Worm (Caenorhabditis elegans) whole organism, mixed stage, embryonic: ENCODE data around the gene D2021.4.

ENCODE experiments used
- M03D4.4 ChIP-seq: sonication (generic microtip); optimal IDR thresholded peaks from 2 replicates; lab custom pipeline; 2017; ENCODE audit warnings: mild to moderate bottlenecking, missing genetic modification characterization, missing compliant biosample characterization
- bed-3 ChIP-seq: fragments of 200-800 bp; sonication (Bioruptor generic); optimal IDR thresholded peaks from 3 replicates; lab custom pipeline; 2018; ENCODE audit warnings: mild to moderate bottlenecking, missing genetic modification characterization, moderate library complexity, missing compliant biosample characterization
- blmp-1 ChIP-seq: fragments of 150-350 bp; optimal IDR thresholded peaks from 2 replicates; lab custom pipeline; 2014; ENCODE audit warnings: missing biosample characterization, missing genetic modification characterization
- ceh-39 ChIP-seq: fragments of 150-350 bp; optimal IDR thresholded peaks from 2 replicates; lab custom pipeline; 2014; ENCODE audit warnings: missing biosample characterization, missing genetic modification characterization
- ceh-43 ChIP-seq: fragments of 200-800 bp; sonication (Bioruptor generic); optimal IDR thresholded peaks from 2 replicates; lab custom pipeline; 2018; ENCODE audit warnings: mild to moderate bottlenecking, missing genetic modification characterization, moderate library complexity, missing compliant biosample characterization
- ceh-83 ChIP-seq: fragments of 200-800 bp; sonication (Bioruptor generic); optimal IDR thresholded peaks from 2 replicates; lab custom pipeline; 2018; ENCODE audit warnings: mild to moderate bottlenecking, missing genetic modification characterization, missing compliant biosample characterization
- ces-1 ChIP-seq: fragments of 150-350 bp; optimal IDR thresholded peaks from 2 replicates; lab custom pipeline; 2014; ENCODE audit warnings: missing biosample characterization, missing genetic modification reagents, missing genetic modification characterization
- cnd-1 ChIP-seq: fragments of 200-800 bp; sonication (Bioruptor generic); optimal IDR thresholded peaks from 2 replicates; lab custom pipeline; 2018; ENCODE audit warnings: mild to moderate bottlenecking, missing genetic modification characterization, missing compliant biosample characterization
- drap-1 ChIP-seq: fragments of 200-800 bp; sonication (Bioruptor generic); optimal IDR thresholded peaks from 3 replicates; lab custom pipeline; 2018; ENCODE audit warnings: mild to moderate bottlenecking, missing genetic modification characterization, missing compliant biosample characterization
- elt-1 ChIP-seq: sonication (generic microtip); optimal IDR thresholded peaks from 2 replicates; lab custom pipeline; 2017; ENCODE audit warnings: missing genetic modification characterization, mild to moderate bottlenecking, missing compliant biosample characterization, antibody characterized with exemption, moderate library complexity, borderline replicate concordance; ENCODE audit not compliant: insufficient read depth
- elt-3 ChIP-seq: fragments of 150-350 bp; optimal IDR thresholded peaks from 2 replicates; lab custom pipeline; 2014; ENCODE audit warnings: missing biosample characterization, missing genetic modification characterization
- flh-1 ChIP-seq: fragments of 200-800 bp; sonication (Bioruptor generic); optimal IDR thresholded peaks from 2 replicates; lab custom pipeline; 2018; ENCODE audit warnings: mild to moderate bottlenecking, missing genetic modification characterization, moderate library complexity, missing compliant biosample characterization
- hlh-1 ChIP-seq: fragments of 150-350 bp; optimal IDR thresholded peaks from 2 replicates; lab custom pipeline; 2014; ENCODE audit warnings: missing biosample characterization, missing genetic modification reagents, missing genetic modification characterization
- lin-13 ChIP-seq: fragments of 150-350 bp; optimal IDR thresholded peaks from 2 replicates; lab custom pipeline; 2014; ENCODE audit warnings: missing biosample characterization, missing genetic modification characterization
- lin-32 ChIP-seq: fragments of 200-800 bp; sonication (Bioruptor generic); optimal IDR thresholded peaks from 2 replicates; lab custom pipeline; 2018; ENCODE audit warnings: mild to moderate bottlenecking, missing genetic modification characterization, missing compliant biosample characterization
- lsy-2 ChIP-seq: fragments of 150-350 bp; optimal IDR thresholded peaks from 2 replicates; lab custom pipeline; 2014; ENCODE audit warnings: missing biosample characterization, missing genetic modification characterization
- mab-5 ChIP-seq: fragments of 150-350 bp; optimal IDR thresholded peaks from 2 replicates; lab custom pipeline; 2014; ENCODE audit warnings: missing biosample characterization, missing genetic modification characterization
- mls-2 ChIP-seq: sonication (generic microtip); optimal IDR thresholded peaks from 2 replicates; lab custom pipeline; 2016; ENCODE audit warnings: mild to moderate bottlenecking, missing genetic modification characterization, moderate library complexity, missing compliant biosample characterization
- nhr-12 ChIP-seq: fragments of 150-350 bp; optimal IDR thresholded peaks from 2 replicates; lab custom pipeline; 2014; ENCODE audit warnings: missing biosample characterization, missing genetic modification characterization
- nhr-2 ChIP-seq: fragments of 150-350 bp; optimal IDR thresholded peaks from 2 replicates; lab custom pipeline; 2014; ENCODE audit warnings: missing biosample characterization, missing genetic modification characterization
- nhr-237 ChIP-seq: fragments of 150-350 bp; optimal IDR thresholded peaks from 2 replicates; lab custom pipeline; 2014; ENCODE audit warnings: missing biosample characterization, missing genetic modification characterization
- nhr-28 ChIP-seq: fragments of 150-350 bp; optimal IDR thresholded peaks from 2 replicates; lab custom pipeline; 2014; ENCODE audit warnings: missing biosample characterization, missing genetic modification characterization
- nhr-76 ChIP-seq: sonication (generic microtip); optimal IDR thresholded peaks from 2 replicates; lab custom pipeline; 2017; ENCODE audit warnings: missing biosample characterization, missing genetic modification characterization
- pha-4 ChIP-seq: fragments of 150-350 bp; optimal IDR thresholded peaks from 2 replicates; lab custom pipeline; 2018; ENCODE audit warnings: missing biosample characterization, missing genetic modification reagents, missing genetic modification characterization
- sem-2 ChIP-seq: fragments of 200-800 bp; sonication (Bioruptor generic); optimal IDR thresholded peaks from 2 replicates; lab custom pipeline; 2018; ENCODE audit warnings: mild to moderate bottlenecking, missing genetic modification characterization, missing compliant biosample characterization
- snpc-4 ChIP-seq: fragments of 150-350 bp; optimal IDR thresholded peaks from 2 replicates; lab custom pipeline; 2014; ENCODE audit warnings: missing biosample characterization, missing genetic modification characterization
- sptf-1 ChIP-seq: sonication (generic microtip); optimal IDR thresholded peaks from 2 replicates; lab custom pipeline; 2017; ENCODE audit warnings: mild to moderate bottlenecking, missing genetic modification characterization, moderate library complexity, missing compliant biosample characterization
- tbx-8 ChIP-seq: fragments of 200-800 bp; sonication (Bioruptor generic); optimal IDR thresholded peaks from 2 replicates; lab custom pipeline; 2018; ENCODE audit warnings: mild to moderate bottlenecking, missing genetic modification characterization, moderate library complexity, missing compliant biosample characterization
- unc-120 ChIP-seq: sonication (generic microtip); optimal IDR thresholded peaks from 2 replicates; lab custom pipeline; 2017; ENCODE audit warnings: missing genetic modification characterization, missing compliant biosample characterization; ENCODE audit not compliant: poor library complexity, severe bottlenecking
- zip-8 ChIP-seq: fragments of 150-350 bp; optimal IDR thresholded peaks from 2 replicates; lab custom pipeline; 2014; ENCODE audit warnings: missing biosample characterization, missing genetic modification characterization
- ztf-11 ChIP-seq: fragments of 150-350 bp; optimal IDR thresholded peaks from 2 replicates; lab custom pipeline; 2014; ENCODE audit warnings: missing biosample characterization, missing genetic modification characterization

The D2021.4 gene

DNA sequence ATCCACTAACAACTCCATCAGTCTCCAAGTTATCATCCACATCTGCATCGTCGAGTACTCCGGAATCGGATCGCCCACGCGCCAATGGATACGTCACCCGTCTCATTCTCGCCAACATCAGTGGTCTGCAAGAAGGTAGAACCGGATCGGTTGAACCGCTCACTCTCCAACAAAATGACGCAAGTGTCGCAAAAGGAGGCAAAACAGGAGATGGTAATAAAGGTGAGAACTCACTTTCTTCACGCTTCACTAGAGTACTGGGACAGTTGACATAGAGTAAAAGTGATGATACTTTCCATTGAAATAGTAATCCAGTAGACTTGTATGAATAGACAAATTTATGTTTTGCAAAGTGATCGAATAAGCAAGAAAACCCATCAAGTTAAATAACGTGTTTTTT, 39.8 kb downstream of the D2021.4 start:
- TF ChIP-seq pha-4 (tag; lab: Kevin White, UChicago) (no peak), flh-1 (GFP tag; lab: Kevin White, UChicago) (no peak), ceh-43 (no peak), nhr-12 (tag; lab: Kevin White, UChicago) (no peak), sem-2 (GFP tag; lab: Kevin White, UChicago) (no peak), elt-1 (tag; lab: Kevin White, UChicago) (no peak), hlh-1 (tag; lab: Kevin White, UChicago) (no peak), lsy-2 (no peak), ceh-83 (GFP tag; lab: Kevin White, UChicago) (no peak), unc-120 (tag; lab: Kevin White, UChicago) (no peak), ces-1 (GFP tag; lab: Kevin White, UChicago) (no peak), ztf-11 (no peak), nhr-237 (tag; lab: Kevin White, UChicago) (no peak), drap-1 (no peak), snpc-4 (tag; lab: Kevin White, UChicago) (no peak), bed-3 (GFP tag; lab: Kevin White, UChicago) (no peak), nhr-28 (no peak), lin-13 (no peak)

- no peak for TF ChIP-seq nhr-2
- TF ChIP-seq sptf-1 (tag; lab: Kevin White, UChicago) = no peak
- no peak for TF ChIP-seq elt-1 (tag; lab: Kevin White, UChicago)
- TF ChIP-seq tbx-8 (GFP tag; lab: Kevin White, UChicago) = no peak
- TF ChIP-seq mls-2 (tag; lab: Kevin White, UChicago) = no peak
- TF ChIP-seq nhr-12 (tag; lab: Kevin White, UChicago) = no peak
- TF ChIP-seq drap-1 = no peak
- TF ChIP-seq flh-1 (GFP tag; lab: Kevin White, UChicago) = no peak
- TF ChIP-seq lin-32 (GFP tag; lab: Kevin White, UChicago) = no peak
These were observed 41.3 kb downstream of the D2021.4 start, which contains the start of gene H03E18.1 for ce11 chrX:8507576-8507975. H03E18.1 (plus strand) TSS chrX:8507876.

DNA sequence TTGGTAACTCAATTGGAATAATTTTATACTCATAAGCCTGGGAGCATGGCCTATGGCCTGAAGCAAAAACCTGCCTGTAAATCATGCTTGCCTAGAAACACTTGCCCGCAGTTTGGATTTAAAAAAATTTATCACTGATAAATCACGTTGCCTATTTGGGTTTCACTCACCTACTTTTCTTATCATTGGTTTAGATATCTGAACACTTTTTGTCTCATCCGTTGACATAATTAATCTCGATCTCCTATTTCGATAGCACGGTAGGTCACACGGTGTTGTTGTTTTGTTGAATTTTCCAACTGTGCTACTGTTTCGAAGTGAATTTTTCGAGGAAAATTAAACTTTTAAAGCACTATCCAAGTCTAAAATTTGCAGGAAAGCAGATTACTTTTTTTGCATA, 41.8 kb downstream of the D2021.4 start:
- TF ChIP-seq mab-5 (no peak), ceh-39 (tag; lab: Kevin White, UChicago) (no peak), M03D4.4 (tag; lab: Kevin White, UChicago) (no peak), lsy-2 (no peak), sem-2 (GFP tag; lab: Kevin White, UChicago) (no peak), ces-1 (GFP tag; lab: Kevin White, UChicago) (no peak), nhr-237 (tag; lab: Kevin White, UChicago) (no peak), unc-120 (tag; lab: Kevin White, UChicago) (no peak), lin-32 (GFP tag; lab: Kevin White, UChicago) (no peak), ceh-83 (GFP tag; lab: Kevin White, UChicago) (no peak), snpc-4 (tag; lab: Kevin White, UChicago) (no peak), zip-8 (no peak), flh-1 (GFP tag; lab: Kevin White, UChicago) (no peak), ceh-43 (no peak), bed-3 (GFP tag; lab: Kevin White, UChicago) (no peak), ztf-11 (no peak), nhr-12 (tag; lab: Kevin White, UChicago) (no peak), sptf-1 (tag; lab: Kevin White, UChicago) (no peak)

- TF ChIP-seq nhr-237 (tag; lab: Kevin White, UChicago) = no peak
- TF ChIP-seq lin-13 = no peak
- no peak for TF ChIP-seq ztf-11
- TF ChIP-seq mab-5 = no peak
- TF ChIP-seq ceh-43 = no peak
- no peak for TF ChIP-seq blmp-1 (tag; lab: Kevin White, UChicago)
- TF ChIP-seq nhr-2 = no peak
- no peak for TF ChIP-seq nhr-28
- no peak for TF ChIP-seq nhr-76 (tag; lab: Kevin White, UChicago)
- TF ChIP-seq nhr-12 (tag; lab: Kevin White, UChicago) = no peak
- no peak for TF ChIP-seq cnd-1 (tag; lab: Kevin White, UChicago)
- no peak for TF ChIP-seq snpc-4 (tag; lab: Kevin White, UChicago)
- no peak for TF ChIP-seq pha-4 (tag; lab: Kevin White, UChicago)
- no peak for TF ChIP-seq lin-32 (GFP tag; lab: Kevin White, UChicago)
- no peak for TF ChIP-seq bed-3 (GFP tag; lab: Kevin White, UChicago)
- no peak for TF ChIP-seq hlh-1 (tag; lab: Kevin White, UChicago)
- no peak for TF ChIP-seq sptf-1 (tag; lab: Kevin White, UChicago)
- no peak for TF ChIP-seq elt-3 (tag; lab: Kevin White, UChicago)
- TF ChIP-seq ceh-39 (tag; lab: Kevin White, UChicago) = no peak
- no peak for TF ChIP-seq lsy-2
- TF ChIP-seq, all 35 proteins: peak for 0
These were observed 44.7 kb downstream of the D2021.4 start for ce11 chrX:8504207-8504606.
